Worm (Caenorhabditis elegans) whole organism, midembryonic: ENCODE results near the gene pqn-35.

ENCODE experiments used
- T22C8.4 ChIP-seq: fragments of 200-800 bp; sonication (Bioruptor generic); IDR thresholded peaks from 2 replicates; pipeline ENCODE4 v1.3.6; 2022; ENCODE audit warnings: missing genetic modification characterization, missing compliant biosample characterization
- flt-1 ChIP-seq: fragments of 200-800 bp; sonication (Bioruptor generic); IDR thresholded peaks from 2 replicates; pipeline ENCODE4 v1.3.6; 2022; ENCODE audit warnings: missing genetic modification characterization, missing compliant biosample characterization
- ref-1 ChIP-seq: fragments of 200-800 bp; sonication (Bioruptor generic); conservative IDR thresholded peaks from 2 replicates; pipeline ENCODE4 v1.3.6; 2022; ENCODE audit warnings: missing genetic modification reagents, missing genetic modification characterization, missing compliant biosample characterization
- tab-1 ChIP-seq: fragments of 200-800 bp; sonication (Bioruptor generic); IDR thresholded peaks from 2 replicates; pipeline ENCODE4 v1.3.6; 2022; ENCODE audit warnings: missing genetic modification characterization, missing compliant biosample characterization
- ztf-29 ChIP-seq: fragments of 200-800 bp; sonication (Bioruptor generic); IDR thresholded peaks from 2 replicates; pipeline ENCODE4 v1.3.6; 2022; ENCODE audit warnings: missing genetic modification reagents, missing genetic modification characterization, missing compliant biosample characterization

DNA sequence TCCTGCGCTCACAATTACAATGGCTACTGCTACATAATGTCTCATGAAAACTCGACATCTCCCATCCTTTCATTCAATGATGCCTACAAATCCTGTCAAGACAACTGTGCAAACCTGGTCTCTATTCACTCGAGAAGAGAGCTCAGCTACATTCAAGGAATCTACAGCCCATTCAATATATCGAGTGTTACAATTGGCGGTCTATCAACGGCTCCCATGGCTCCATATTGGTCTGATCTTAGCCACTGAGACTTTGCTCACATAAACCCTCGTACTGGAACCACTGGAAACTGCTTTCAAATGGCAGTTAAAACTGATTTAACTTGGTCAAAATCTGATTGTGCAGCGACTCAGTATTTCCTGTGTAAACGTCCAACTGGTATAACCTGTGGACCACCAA is 62.7 kb downstream of the pqn-35 start, which contains the start of gene T05A7.3:
- TF ChIP-seq T22C8.4 (GFP tag; lab: Robert Waterston, UW) (no peak), flt-1 (GFP tag; lab: Robert Waterston, UW) (no peak), tab-1 (GFP tag; lab: Robert Waterston, UW) (no peak), ref-1 (GFP tag; lab: Robert Waterston, UW) (no peak), ztf-29 (no peak)
